Fruit fly (Drosophila melanogaster): Measurements from ENCODE around the gene CG9592.

Gene CG9592

DNA sequence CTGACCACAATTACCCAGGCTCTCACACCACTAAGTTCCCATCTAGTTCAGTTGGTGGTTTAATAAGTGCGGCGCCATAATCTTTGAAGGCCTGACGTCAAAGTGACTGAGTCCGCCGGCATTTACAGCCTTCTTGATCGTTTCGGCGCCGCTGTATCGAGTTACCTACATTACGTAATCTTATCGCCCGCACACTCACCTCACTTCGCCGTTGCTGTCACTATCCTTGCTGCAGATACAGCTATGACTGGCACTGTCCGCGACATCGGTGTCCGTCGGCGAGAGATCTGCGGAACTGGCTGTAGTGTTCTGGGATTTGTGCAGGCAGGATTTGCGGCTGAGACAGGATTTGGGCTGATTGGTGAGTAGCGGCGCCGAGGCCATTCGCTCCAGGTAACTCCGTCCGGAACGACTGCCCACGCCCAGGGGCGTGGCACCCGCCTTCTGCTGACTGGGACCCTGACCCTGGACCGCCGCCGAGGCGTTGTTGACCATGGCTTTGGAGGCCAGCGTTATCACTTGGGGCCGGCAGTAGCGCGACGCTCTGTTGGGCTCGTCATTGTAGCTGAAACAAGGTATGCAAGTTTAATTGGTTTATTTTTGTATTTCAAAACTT, 29.4 kb downstream of the CG9592 start (continued):
- TF ChIP-seq CG42726 (GFP tag; IDR thresholded peaks at IDR 0.05; ENCODE audit: partially characterized antibody): no peak
- no peak for TF ChIP-seq Aef1 (GFP tag; IDR thresholded peaks at IDR 0.05)
- TF ChIP-seq CG4707 (GFP tag; optimal IDR thresholded peaks at IDR 0.05): no peak
- TF ChIP-seq otp (GFP tag; IDR thresholded peaks at IDR 0.05): no peak
- no peak for TF ChIP-seq Hr78 (GFP tag; optimal IDR thresholded peaks at IDR 0.05)
- no peak for TF ChIP-seq CG12299 (tag; optimal IDR thresholded peaks at IDR 0.05)
- peak; percentile 71; the same call in 1 of the 3 replicates for TF ChIP-seq CG2199 (GFP tag; IDR thresholded peaks at IDR 0.05)
- TF ChIP-seq row (GFP tag; IDR thresholded peaks at IDR 0.05): no peak
- no peak for TF ChIP-seq BtbVII (GFP tag; optimal IDR thresholded peaks at IDR 0.05)
- no peak for TF ChIP-seq CG11723 (GFP tag; optimal IDR thresholded peaks at IDR 0.05)
- TF ChIP-seq CHES-1-like (GFP tag; optimal IDR thresholded peaks at IDR 0.05): no peak
- peak; percentile 68 for TF ChIP-seq CG15479 (GFP tag; optimal IDR thresholded peaks at IDR 0.05)
- TF ChIP-seq CG14667 (GFP tag; IDR thresholded peaks at IDR 0.05): no peak
- no peak for TF ChIP-seq CG4617 (GFP tag; optimal IDR thresholded peaks at IDR 0.05; ENCODE audit: borderline replicate concordance)
- TF ChIP-seq CG2129 (GFP tag; IDR thresholded peaks at IDR 0.05; ENCODE audit: partially characterized antibody): no peak
- TF ChIP-seq jing (GFP tag; optimal IDR thresholded peaks at IDR 0.05): no peak
- TF ChIP-seq CG17568 (GFP tag; optimal IDR thresholded peaks at IDR 0.05): no peak
- TF ChIP-seq sob (GFP tag; IDR thresholded peaks at IDR 0.05): no peak
- no peak for TF ChIP-seq YL-1 (GFP tag; optimal IDR thresholded peaks at IDR 0.05)
- no peak for TF ChIP-seq Hr3 (GFP tag; optimal IDR thresholded peaks at IDR 0.05)
- TF ChIP-seq CG15269 (tag; optimal IDR thresholded peaks at IDR 0.05): no peak
- peak; percentile 54 for TF ChIP-seq exex (tag; optimal IDR thresholded peaks at IDR 0.05)
- no peak for TF ChIP-seq Spps (tag; optimal IDR thresholded peaks at IDR 0.05)
- no peak for TF ChIP-seq fu2 (GFP tag; optimal IDR thresholded peaks at IDR 0.05)
- no peak for TF ChIP-seq CG30431 (GFP tag; optimal IDR thresholded peaks at IDR 0.05)
- peak; percentile 23 for TF ChIP-seq CG7987 (GFP tag; optimal IDR thresholded peaks at IDR 0.05)
- TF ChIP-seq CG9817 (tag; optimal IDR thresholded peaks at IDR 0.05): no peak
- TF ChIP-seq wek (GFP tag; optimal IDR thresholded peaks at IDR 0.05): no peak
- TF ChIP-seq sug (tag; optimal IDR thresholded peaks at IDR 0.05): peak; percentile 68
- no peak for TF ChIP-seq CG1792 (GFP tag; optimal IDR thresholded peaks at IDR 0.05)
- TF ChIP-seq en (GFP tag; optimal IDR thresholded peaks at IDR 0.05): no peak
- TF ChIP-seq btn (GFP tag; optimal IDR thresholded peaks at IDR 0.05): no peak
- no peak for TF ChIP-seq zen (tag; optimal IDR thresholded peaks at IDR 0.05)
- TF ChIP-seq tio (GFP tag; optimal IDR thresholded peaks at IDR 0.05): no peak
- TF ChIP-seq kni (GFP tag; optimal IDR thresholded peaks at IDR 0.05): peak; percentile 28
- TF ChIP-seq knrl (GFP tag; IDR thresholded peaks at IDR 0.05; ENCODE audit: partially characterized antibody): no peak
- no peak for TF ChIP-seq CG8281 (tag; optimal IDR thresholded peaks at IDR 0.05)
- no peak for TF ChIP-seq CG17912 (GFP tag; optimal IDR thresholded peaks at IDR 0.05)
- 0 out of 2 replicates have a peak, but pooled peaks have one; percentile 21 for TF ChIP-seq CG16779 (GFP tag; IDR thresholded peaks at IDR 0.05)
- TF ChIP-seq CG13624 (GFP tag; optimal IDR thresholded peaks at IDR 0.05): no peak
- no peak for TF ChIP-seq CG3847 (GFP tag; IDR thresholded peaks at IDR 0.05)
- TF ChIP-seq lbe (GFP tag; optimal IDR thresholded peaks at IDR 0.05): no peak
- no peak for TF ChIP-seq Dp (GFP tag; optimal IDR thresholded peaks at IDR 0.05)
- no peak for TF ChIP-seq ato (GFP tag; IDR thresholded peaks at IDR 0.05; ENCODE audit: partially characterized antibody)
- TF ChIP-seq CG17612 (GFP tag; IDR thresholded peaks at IDR 0.05): no peak
- TF ChIP-seq cad (GFP tag; optimal IDR thresholded peaks at IDR 0.05): no peak
- TF ChIP-seq fd96Cb (tag; optimal IDR thresholded peaks at IDR 0.05): no peak
- no peak for TF ChIP-seq Dek (tag; optimal IDR thresholded peaks at IDR 0.05)
- TF ChIP-seq CG31388 (GFP tag; optimal IDR thresholded peaks at IDR 0.05): no peak
- TF ChIP-seq CG34376 (GFP tag; optimal IDR thresholded peaks at IDR 0.05): peak; percentile 63

Data from whole organism, embryonic.